Fruit fly (Drosophila melanogaster) whole organism, embryonic: ENCODE data around the gene Arp6.

Experiments
- Atf6 ChIP-seq: fragments of 200-800 bp; sonication (Bioruptor generic); IDR thresholded peaks from 2 replicates; pipeline ENCODE4 v1.3.6; 2022; ENCODE audit warnings: missing biosample characterization, missing genetic modification characterization
- CG11247 ChIP-seq: fragments of 200-800 bp; sonication (Bioruptor generic); IDR thresholded peaks from 2 replicates; pipeline ENCODE4 v1.3.6; 2022; ENCODE audit warnings: missing biosample characterization, missing genetic modification characterization
- CG11398 ChIP-seq: fragments of 200-800 bp; sonication (Bioruptor generic); optimal IDR thresholded peaks from 2 replicates; lab custom pipeline; 2016; ENCODE audit warnings: missing biosample characterization, missing genetic modification characterization
- CG11723 ChIP-seq: fragments of 200-800 bp; sonication (Bioruptor generic); optimal IDR thresholded peaks from 2 replicates; lab custom pipeline; 2017; ENCODE audit warnings: missing biosample characterization, mild to moderate bottlenecking, missing genetic modification characterization
- CG12155 ChIP-seq: fragments of 200-800 bp; sonication (Bioruptor generic); optimal IDR thresholded peaks from 3 replicates; lab custom pipeline; 2016; ENCODE audit warnings: missing biosample characterization, missing genetic modification characterization
- CG12236 ChIP-seq: fragments of 200-800 bp; sonication (Bioruptor generic); optimal IDR thresholded peaks from 2 replicates; lab custom pipeline; 2016; ENCODE audit warnings: missing biosample characterization, missing genetic modification characterization
- CG13296 ChIP-seq: fragments of 200-800 bp; sonication (Bioruptor generic); optimal IDR thresholded peaks from 3 replicates; lab custom pipeline; 2018; ENCODE audit warnings: missing biosample characterization, mild to moderate bottlenecking, missing genetic modification characterization
- CG14014 ChIP-seq: fragments of 200-800 bp; sonication (Bioruptor generic); IDR thresholded peaks from 2 replicates; pipeline ENCODE4 v1.3.6; 2022; ENCODE audit warnings: missing biosample characterization, missing genetic modification characterization
- CG14050 ChIP-seq: fragments of 200-800 bp; sonication (Bioruptor generic); IDR thresholded peaks from 3 replicates; pipeline ENCODE4 v1.3.6; 2022; ENCODE audit warnings: missing biosample characterization, missing genetic modification characterization
- CG15011 ChIP-seq: fragments of 200-800 bp; sonication (Bioruptor generic); optimal IDR thresholded peaks from 3 replicates; lab custom pipeline; 2018; ENCODE audit warnings: missing biosample characterization, mild to moderate bottlenecking, missing genetic modification characterization
- CG16779 ChIP-seq: fragments of 200-800 bp; sonication (Bioruptor generic); IDR thresholded peaks from 2 replicates; pipeline ENCODE4 v1.3.6; 2022; ENCODE audit warnings: missing biosample characterization, missing genetic modification characterization
- CG17359 ChIP-seq: fragments of 200-800 bp; sonication (Bioruptor generic); optimal IDR thresholded peaks from 3 replicates; lab custom pipeline; 2018; ENCODE audit warnings: missing biosample characterization, mild to moderate bottlenecking, missing genetic modification characterization, moderate library complexity
- CG33557 ChIP-seq: fragments of 200-800 bp; sonication (Bioruptor generic); optimal IDR thresholded peaks from 2 replicates; lab custom pipeline; 2019; ENCODE audit warnings: missing biosample characterization, mild to moderate bottlenecking, missing genetic modification characterization, moderate library complexity
- CG3407 ChIP-seq: fragments of 200-800 bp; sonication (Bioruptor generic); optimal IDR thresholded peaks from 2 replicates; lab custom pipeline; 2018; ENCODE audit warnings: missing biosample characterization, mild to moderate bottlenecking, missing genetic modification characterization
- CG34422 ChIP-seq: fragments of 200-800 bp; sonication (Bioruptor generic); IDR thresholded peaks from 3 replicates; pipeline ENCODE4 v1.3.6; 2022; ENCODE audit warnings: missing biosample characterization, missing genetic modification characterization
- CG3726 ChIP-seq: fragments of 200-800 bp; sonication (Bioruptor generic); IDR thresholded peaks from 3 replicates; pipeline ENCODE4, ENCODE4 v1.3.6; 2022; ENCODE audit warnings: missing biosample characterization, missing genetic modification characterization
- CG42726 ChIP-seq: fragments of 200-800 bp; sonication (Bioruptor generic); IDR thresholded peaks from 2 replicates; pipeline ENCODE4 v1.3.6; 2022; ENCODE audit warnings: missing biosample characterization, missing genetic modification characterization; ENCODE audit not compliant: partially characterized antibody
- CG43689 ChIP-seq: fragments of 200-800 bp; sonication (Bioruptor generic); IDR thresholded peaks from 2 replicates; pipeline ENCODE4 v1.3.6; 2022; ENCODE audit warnings: missing biosample characterization, missing genetic modification characterization
- CG6791 ChIP-seq: fragments of 200-800 bp; sonication (Bioruptor generic); IDR thresholded peaks from 3 replicates; pipeline ENCODE4 v1.3.6; 2022; ENCODE audit warnings: missing biosample characterization, missing genetic modification characterization; ENCODE audit not compliant: partially characterized antibody
- CG6813 ChIP-seq: fragments of 200-800 bp; sonication (Bioruptor generic); optimal IDR thresholded peaks from 2 replicates; lab custom pipeline; 2017; ENCODE audit warnings: missing biosample characterization, missing genetic modification characterization, mild to moderate bottlenecking, moderate library complexity, missing genetic modification reagents
- CG7556 ChIP-seq: fragments of 200-800 bp; sonication (Bioruptor generic); optimal IDR thresholded peaks from 2 replicates; lab custom pipeline; 2017; ENCODE audit warnings: missing biosample characterization, mild to moderate bottlenecking, missing genetic modification characterization
- CG7928 ChIP-seq: fragments of 200-800 bp; sonication (Bioruptor generic); optimal IDR thresholded peaks from 2 replicates; lab custom pipeline; 2017; ENCODE audit warnings: missing biosample characterization, mild to moderate bottlenecking, missing genetic modification characterization
- CG9215 ChIP-seq: fragments of 200-800 bp; sonication (Bioruptor generic); IDR thresholded peaks from 2 replicates; pipeline ENCODE4 v1.3.6; 2022; ENCODE audit warnings: missing biosample characterization, missing genetic modification characterization
- Camta ChIP-seq: fragments of 200-800 bp; sonication (Bioruptor generic); optimal IDR thresholded peaks from 2 replicates; lab custom pipeline; 2016; ENCODE audit warnings: missing biosample characterization, missing genetic modification characterization
- Fer1 ChIP-seq: fragments of 200-800 bp; sonication (Bioruptor generic); optimal IDR thresholded peaks from 2 replicates; lab custom pipeline; 2017; ENCODE audit warnings: missing biosample characterization, mild to moderate bottlenecking, missing genetic modification characterization
- HHEX ChIP-seq: fragments of 200-800 bp; sonication (Bioruptor generic); optimal IDR thresholded peaks from 3 replicates; lab custom pipeline; 2017; ENCODE audit warnings: missing biosample characterization, mild to moderate bottlenecking, missing genetic modification characterization, missing genetic modification reagents
- HmgD ChIP-seq: fragments of 200-800 bp; sonication (Bioruptor generic); optimal IDR thresholded peaks from 3 replicates; lab custom pipeline; 2016; ENCODE audit warnings: missing biosample characterization, missing genetic modification characterization
- Lim3 ChIP-seq: fragments of 200-800 bp; sonication (Bioruptor generic); IDR thresholded peaks from 2 replicates; pipeline ENCODE4 v1.3.6; 2022; ENCODE audit warnings: missing biosample characterization, missing genetic modification characterization
- Mes4 ChIP-seq: fragments of 200-800 bp; sonication (Bioruptor generic); optimal IDR thresholded peaks from 2 replicates; lab custom pipeline; 2016; ENCODE audit warnings: missing biosample characterization, missing genetic modification characterization
- Opbp ChIP-seq: fragments of 200-800 bp; sonication (Bioruptor generic); IDR thresholded peaks from 3 replicates; pipeline ENCODE4 v1.3.6; 2022; ENCODE audit warnings: missing biosample characterization, missing genetic modification characterization; ENCODE audit not compliant: partially characterized antibody
- Ravus ChIP-seq: fragments of 200-800 bp; sonication (Bioruptor generic); IDR thresholded peaks from 2 replicates; pipeline ENCODE4 v1.3.6; 2022; ENCODE audit warnings: missing biosample characterization, missing genetic modification characterization
- Tbp ChIP-seq: fragments of >200 bp; optimal IDR thresholded peaks from 2 replicates; lab custom pipeline; 2018; ENCODE audit warnings: missing biosample characterization, missing genetic modification characterization
- abd-A ChIP-seq: fragments of 200-800 bp; sonication (Bioruptor generic); optimal IDR thresholded peaks from 3 replicates; lab custom pipeline; 2019; ENCODE audit warnings: missing biosample characterization, mild to moderate bottlenecking, missing genetic modification characterization, moderate library complexity
- ara ChIP-seq: fragments of 200-800 bp; sonication (Bioruptor generic); IDR thresholded peaks from 2 replicates; pipeline ENCODE4 v1.3.6; 2022; ENCODE audit warnings: missing biosample characterization, missing genetic modification characterization
- bigmax ChIP-seq: fragments of 200-800 bp; sonication (Bioruptor generic); optimal IDR thresholded peaks from 2 replicates; lab custom pipeline; 2018; ENCODE audit warnings: missing biosample characterization, mild to moderate bottlenecking, missing genetic modification characterization
- cas ChIP-seq: fragments of 200-800 bp; sonication (Bioruptor generic); IDR thresholded peaks from 2 replicates; pipeline ENCODE4 v1.3.6; 2022; ENCODE audit warnings: missing biosample characterization, missing genetic modification characterization
- caup ChIP-seq: fragments of 200-800 bp; sonication (Bioruptor generic); optimal IDR thresholded peaks from 3 replicates; lab custom pipeline; 2017; ENCODE audit warnings: missing biosample characterization, mild to moderate bottlenecking, missing genetic modification characterization, moderate library complexity; ENCODE audit not compliant: severe bottlenecking
- chif ChIP-seq, 2 experiments: fragments of 200-800 bp; sonication (Bioruptor generic); optimal IDR thresholded peaks; 3 replicates each; lab custom pipeline; 2016; ENCODE audit warnings: missing biosample characterization in 2 of 2, missing genetic modification characterization in 2 of 2
- gem ChIP-seq: fragments of 200-800 bp; sonication (Bioruptor generic); optimal IDR thresholded peaks from 2 replicates; lab custom pipeline; 2019; ENCODE audit warnings: missing biosample characterization, mild to moderate bottlenecking, missing genetic modification characterization, moderate library complexity
- gsb-n ChIP-seq: fragments of 200-800 bp; sonication (Bioruptor generic); optimal IDR thresholded peaks from 3 replicates; lab custom pipeline; 2018; ENCODE audit warnings: missing biosample characterization, mild to moderate bottlenecking, missing genetic modification characterization
- lbe ChIP-seq: fragments of 200-800 bp; sonication (Bioruptor generic); optimal IDR thresholded peaks from 2 replicates; lab custom pipeline; 2016; ENCODE audit warnings: missing biosample characterization, mild to moderate bottlenecking, missing genetic modification characterization
- nerfin-2 ChIP-seq: fragments of 200-800 bp; sonication (Bioruptor generic); IDR thresholded peaks from 2 replicates; pipeline ENCODE4 v1.3.6; 2022; ENCODE audit warnings: missing biosample characterization, missing genetic modification characterization; ENCODE audit not compliant: partially characterized antibody
- nom ChIP-seq: fragments of 200-800 bp; sonication (Bioruptor generic); optimal IDR thresholded peaks from 2 replicates; lab custom pipeline; 2017; ENCODE audit warnings: missing biosample characterization, missing genetic modification characterization, mild to moderate bottlenecking, moderate library complexity, missing genetic modification reagents
- oc ChIP-seq: fragments of 200-800 bp; sonication (Bioruptor generic); optimal IDR thresholded peaks from 2 replicates; lab custom pipeline; 2018; ENCODE audit warnings: missing biosample characterization, mild to moderate bottlenecking, missing genetic modification characterization, moderate library complexity
- otp ChIP-seq: fragments of 200-800 bp; sonication (Bioruptor generic); IDR thresholded peaks from 3 replicates; pipeline ENCODE4, ENCODE4 v1.3.6; 2022; ENCODE audit warnings: missing biosample characterization, missing genetic modification characterization
- pnt ChIP-seq: fragments of 200-800 bp; sonication (Bioruptor generic); optimal IDR thresholded peaks from 3 replicates; lab custom pipeline; 2016; ENCODE audit warnings: missing biosample characterization, missing genetic modification characterization
- slou ChIP-seq: fragments of 200-800 bp; sonication (Bioruptor generic); optimal IDR thresholded peaks from 3 replicates; lab custom pipeline; 2016; ENCODE audit warnings: missing biosample characterization, missing genetic modification characterization
- ssp ChIP-seq: fragments of 200-800 bp; sonication (Bioruptor generic); IDR thresholded peaks from 2 replicates; pipeline ENCODE4 v1.3.6; 2022; ENCODE audit warnings: missing biosample characterization, missing genetic modification characterization
- trh ChIP-seq: fragments of 200-800 bp; sonication (Bioruptor generic); optimal IDR thresholded peaks from 2 replicates; lab custom pipeline; 2016; ENCODE audit warnings: missing biosample characterization, missing genetic modification characterization
- ttk ChIP-seq: fragments of 200-800 bp; sonication (Bioruptor generic); IDR thresholded peaks from 2 replicates; pipeline ENCODE4 v2.1.2; 2022; ENCODE audit warnings: missing biosample characterization, missing genetic modification characterization

The Arp6 gene

DNA sequence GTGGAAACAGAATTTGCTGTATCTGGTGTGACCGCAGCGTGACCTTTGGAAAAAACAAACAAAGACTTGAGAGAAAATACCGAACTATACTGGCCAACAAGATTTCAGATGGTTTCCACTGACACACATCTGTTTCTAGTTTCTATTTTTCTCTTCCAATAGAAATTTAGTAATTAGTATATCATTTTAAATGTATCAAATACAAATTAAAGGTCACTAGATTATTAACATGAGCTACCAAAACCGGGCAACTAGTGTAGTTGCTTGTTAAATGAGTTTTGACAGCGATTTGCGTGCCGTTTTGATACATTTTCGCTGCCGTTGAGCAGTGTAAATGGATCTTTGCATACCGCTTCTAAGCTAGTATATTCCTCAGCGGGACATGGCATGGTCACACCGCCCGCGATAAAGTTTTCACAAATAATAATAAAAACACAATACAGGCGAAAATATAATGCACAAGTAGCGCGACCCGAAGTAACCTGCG, 33.2 kb downstream of the Arp6 start, which contains the start of the genes Pis and Hap40 (continued):
- TF ChIP-seq nerfin-2 (GFP tag; lab: Robert Waterston, UW), result no peak
- no peak for TF ChIP-seq Ravus
- peak; percentile 66 for TF ChIP-seq CG17359
- no peak for TF ChIP-seq HmgD (GFP tag; lab: Kevin White, UChicago)
- TF ChIP-seq CG13296 (GFP tag; lab: Kevin White, UChicago), result peak; percentile 24
- peak; percentile 47 for TF ChIP-seq CG7556 (GFP tag; lab: Kevin White, UChicago)
- no peak for TF ChIP-seq ara (GFP tag; lab: Robert Waterston, UW)
- TF ChIP-seq CG11723 (GFP tag; lab: Kevin White, UChicago), result no peak
- TF ChIP-seq nom, result no peak
- peak; percentile 7 to 61 for TF ChIP-seq chif (GFP tag; optimal IDR thresholded peaks at IDR 0.05; lab: Kevin White, UChicago)
- TF ChIP-seq CG12236 (GFP tag; lab: Kevin White, UChicago), result no peak
- no peak for TF ChIP-seq CG16779 (GFP tag; lab: Robert Waterston, UW)
- TF ChIP-seq CG3407 (GFP tag; lab: Kevin White, UChicago), result no peak
- no peak for TF ChIP-seq CG6813 (GFP tag; lab: Kevin White, UChicago)
- TF ChIP-seq CG12155 (GFP tag; lab: Kevin White, UChicago), result peak; percentile 71
- TF ChIP-seq caup (GFP tag; lab: Kevin White, UChicago), result peak; percentile 22
- no peak for TF ChIP-seq trh
- peak; percentile 84 for TF ChIP-seq gem (tag; lab: Kevin White, UChicago)
- TF ChIP-seq Opbp (GFP tag; lab: Robert Waterston, UW), result no peak
- no peak for TF ChIP-seq Tbp (GFP tag; lab: Kevin White, UChicago)
- peak; percentile 37 for TF ChIP-seq CG7928 (GFP tag; lab: Kevin White, UChicago)
- peak; percentile 32 for TF ChIP-seq CG15011
- TF ChIP-seq cas (GFP tag; lab: Robert Waterston, UW), result peak; percentile 51; the same call in 1 of the 2 replicates
- peak; percentile 80 for TF ChIP-seq CG14014 (GFP tag; lab: Robert Waterston, UW)
- no peak for TF ChIP-seq bigmax (GFP tag; lab: Kevin White, UChicago)
- TF ChIP-seq CG33557 (GFP tag; lab: Kevin White, UChicago), result peak; percentile 50
- TF ChIP-seq ssp (GFP tag; lab: Robert Waterston, UW), result peak; percentile 94
- peak; percentile 45 for TF ChIP-seq gsb-n (tag; lab: Kevin White, UChicago)
- TF ChIP-seq CG3726, result 0 out of 3 replicates have a peak, but pooled peaks have one; percentile 22
- TF ChIP-seq HHEX (GFP tag; lab: Kevin White, UChicago), result peak; percentile 64
- peak; percentile 73 for TF ChIP-seq pnt (GFP tag; lab: Kevin White, UChicago)
- no peak for TF ChIP-seq CG11398 (GFP tag; lab: Kevin White, UChicago)
- peak; percentile 7 for TF ChIP-seq lbe
- TF ChIP-seq CG14050 (GFP tag; lab: Robert Waterston, UW), result no peak; the same call in 2 of the 3 replicates
- peak; percentile 42 for TF ChIP-seq Fer1 (GFP tag; lab: Kevin White, UChicago)
- TF ChIP-seq CG42726, result no peak
- peak; percentile 57; the same call in 1 of the 2 replicates for TF ChIP-seq ttk (GFP tag; lab: Robert Waterston, UW)
- no peak for TF ChIP-seq CG6791 (GFP tag; lab: Robert Waterston, UW)
- TF ChIP-seq abd-A (tag; lab: Kevin White, UChicago), result no peak
- TF ChIP-seq CG43689 (GFP tag; lab: Robert Waterston, UW), result no peak
- peak; percentile 82 for TF ChIP-seq CG9215 (GFP tag; lab: Robert Waterston, UW)
- TF ChIP-seq Mes4 (GFP tag; lab: Kevin White, UChicago), result no peak
- peak; percentile 50 for TF ChIP-seq Camta
- peak; percentile 61; the same call in 2 of the 3 replicates for TF ChIP-seq CG34422
- TF ChIP-seq Lim3 (GFP tag; lab: Robert Waterston, UW), result no peak
- TF ChIP-seq otp (GFP tag; lab: Robert Waterston, UW), result no peak
- TF ChIP-seq CG11247, result peak; percentile 50; the same call in 1 of the 2 replicates
- TF ChIP-seq slou, result peak; percentile 25
- no peak for TF ChIP-seq oc (tag; lab: Kevin White, UChicago)
- TF ChIP-seq Atf6 (GFP tag; lab: Robert Waterston, UW), result peak; percentile 45; the same call in 1 of the 2 replicates
